Fruit fly (Drosophila melanogaster): ENCODE measurements around the gene comm.

DNA sequence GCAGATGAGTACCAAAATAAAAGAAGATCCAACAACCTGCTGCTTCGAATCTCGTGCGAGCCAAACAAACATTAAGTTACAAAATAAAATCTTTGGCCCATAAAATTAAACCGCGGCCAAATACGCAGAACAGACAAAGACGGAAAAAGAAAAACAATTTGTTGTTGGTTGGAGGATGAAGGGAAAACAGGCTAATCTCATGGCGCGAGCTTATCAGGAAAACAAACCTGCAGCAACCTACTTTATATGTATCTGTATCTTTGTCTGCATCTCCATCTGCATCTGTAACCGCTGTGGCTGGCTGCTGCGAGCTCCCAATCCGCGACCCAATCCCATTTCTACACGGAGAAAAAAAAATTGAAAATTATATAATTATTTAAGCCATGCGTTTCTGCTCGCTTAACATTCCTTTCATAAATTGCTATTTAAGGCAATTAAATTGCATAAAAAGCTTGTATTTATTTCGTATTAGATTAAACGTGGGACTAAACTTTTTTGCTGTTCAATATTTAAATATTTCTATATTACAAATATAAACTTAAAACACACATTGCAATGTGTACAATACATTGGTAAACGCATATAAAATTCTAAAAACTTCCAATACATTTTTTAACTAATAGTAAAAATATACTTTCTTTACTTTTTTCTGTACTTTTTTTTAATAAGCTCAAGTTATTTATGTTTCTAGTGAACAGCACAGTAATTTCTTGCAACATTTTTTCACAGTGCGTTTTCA, 35.3 kb downstream of the comm start:
- TF ChIP-seq CG8478 (optimal IDR thresholded peaks at IDR 0.05) (no peak), CTCF (optimal IDR thresholded peaks at IDR 0.05) (no peak)
